Worm (Caenorhabditis elegans): ENCODE results near the gene tsp-17.

DNA sequence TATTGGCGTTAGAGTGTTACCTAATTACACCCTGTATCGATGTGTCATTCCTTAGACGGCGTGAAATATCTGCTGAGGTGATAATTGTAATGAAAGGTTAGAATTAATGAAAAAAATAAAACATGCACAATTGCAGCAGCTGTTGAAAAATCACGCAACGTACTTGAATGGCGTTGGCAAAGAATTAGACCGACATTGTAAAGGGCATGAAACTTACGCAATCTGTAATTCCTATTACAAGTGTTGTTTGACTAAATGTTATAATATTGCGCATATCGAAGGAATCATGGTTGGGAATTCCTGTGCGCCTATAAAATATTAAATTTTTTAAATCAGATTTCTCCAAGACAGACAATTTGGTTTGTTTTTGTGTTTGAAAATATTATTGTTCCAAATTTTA is 52.8 kb downstream of the tsp-17 start, which contains the start of gene tag-18:
- TF ChIP-seq nfya-1 (tag; optimal IDR thresholded peaks at IDR 0.05; ENCODE audit: insufficient read depth) (no peak), ztf-4 (tag; optimal IDR thresholded peaks at IDR 0.05) (no peak), ztf-11 (tag; optimal IDR thresholded peaks at IDR 0.05) (no peak), eor-1 (tag; optimal IDR thresholded peaks at IDR 0.05) (no peak), egl-27 (tag; optimal IDR thresholded peaks at IDR 0.05) (no peak)
